Worm (Caenorhabditis elegans): ENCODE measurements around the gene T07F8.1.

DNA sequence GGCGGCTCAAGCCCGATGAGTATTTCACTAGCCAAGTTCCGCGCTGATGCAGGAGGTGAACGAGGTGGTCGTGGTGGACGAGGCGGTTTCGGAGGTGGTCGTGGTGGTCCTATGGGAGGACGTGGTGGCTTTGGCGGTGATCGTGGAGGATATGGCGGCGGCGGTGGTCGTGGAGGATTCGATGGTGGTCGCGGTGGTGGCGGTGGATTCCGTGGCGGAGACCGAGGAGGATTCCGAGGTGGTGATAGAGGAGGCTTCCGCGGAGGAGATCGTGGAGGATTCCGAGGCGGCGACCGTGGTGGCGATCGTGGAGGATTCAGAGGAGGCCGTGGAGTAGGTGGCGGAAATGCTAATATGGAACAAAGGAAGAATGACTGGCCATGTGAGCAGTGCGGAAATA lies 6.5 kb downstream of the T07F8.1 start:
- no peak for TF ChIP-seq aly-2 (tag; optimal IDR thresholded peaks at IDR 0.05)
- TF ChIP-seq ZK546.5 (tag; optimal IDR thresholded peaks at IDR 0.05) = no peak
- no peak for TF ChIP-seq blmp-1 (tag; optimal IDR thresholded peaks at IDR 0.05; ENCODE audit: insufficient read depth)
- TF ChIP-seq unc-55 (GFP tag; optimal IDR thresholded peaks at IDR 0.05) = no peak
- TF ChIP-seq lsy-2 (tag; optimal IDR thresholded peaks at IDR 0.05) = no peak
- no peak for TF ChIP-seq nhr-10 (tag; optimal IDR thresholded peaks at IDR 0.05)
- TF ChIP-seq elt-3 (tag; optimal IDR thresholded peaks at IDR 0.05) = no peak
- no peak for TF ChIP-seq nhr-6 (tag; optimal IDR thresholded peaks at IDR 0.05)

All from whole organism, L2 larva.